Worm (Caenorhabditis elegans): ENCODE measurements around the gene ZK856.6.

The ZK856.6 gene

DNA sequence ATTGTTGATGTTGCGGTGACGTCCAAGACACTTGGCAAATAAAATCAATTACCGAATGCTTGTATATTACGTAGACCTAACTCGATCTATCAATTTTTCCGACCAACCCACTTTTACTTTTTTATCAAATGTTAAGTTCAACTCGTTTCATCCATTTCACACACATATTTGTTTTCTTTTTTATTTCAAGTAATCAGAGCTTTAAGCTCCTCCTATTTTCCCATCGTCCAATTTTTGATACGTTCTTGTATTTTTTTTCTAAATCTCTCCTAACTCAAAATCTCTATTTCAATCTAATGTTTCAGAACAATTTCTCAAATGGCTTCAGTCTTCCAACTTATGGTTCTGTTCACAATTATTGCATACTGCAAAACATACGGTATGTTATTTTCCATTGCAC, at the start of gene ZK856.6:
Gene ZK856.6, plus strand, starts transcription at position 301 of the 400 bp plus-strand sequence.
- TF ChIP-seq aly-1 (tag; optimal IDR thresholded peaks at IDR 0.05) (no peak), hmbx-1 (tag; optimal IDR thresholded peaks at IDR 0.05) (no peak), hmg-4 (GFP tag; optimal IDR thresholded peaks at IDR 0.05) (no peak), sea-1 (GFP tag; conservative IDR thresholded peaks at IDR 0.05) (no peak), scrt-1 (GFP tag; IDR thresholded peaks at IDR 0.05) (no peak), ets-7 (tag; optimal IDR thresholded peaks at IDR 0.05) (no peak), ama-1 (optimal IDR thresholded peaks at IDR 0.05) (no peak), pes-1 (GFP tag; IDR thresholded peaks at IDR 0.05) (no peak), tbx-37 (GFP tag; conservative IDR thresholded peaks at IDR 0.05) (no peak)

DNA sequence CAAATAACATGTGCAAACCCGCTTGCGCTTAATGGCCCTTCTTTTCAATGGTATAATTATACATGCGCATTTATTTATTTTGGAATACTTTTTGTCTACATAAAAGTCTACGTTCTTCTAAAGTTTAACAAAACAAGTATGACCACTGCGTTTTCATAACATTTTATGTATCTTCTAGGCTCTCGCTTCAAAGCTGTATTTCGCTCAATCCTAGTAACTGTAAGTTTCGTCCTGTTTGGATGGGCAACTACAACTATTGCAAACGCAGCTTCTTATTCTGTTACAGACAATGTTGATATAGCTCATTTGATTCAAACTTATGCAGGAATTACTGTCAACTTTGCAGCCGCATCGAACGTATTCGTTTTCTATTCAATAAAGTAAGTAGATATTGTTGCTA, 48.8 kb upstream of the ZK856.6 start, which contains the start of gene srsx-27:
Gene srsx-27, plus strand, starts transcription at position 301 of the 400 bp plus-strand sequence.
- no peak for TF ChIP-seq ceh-36 (tag; optimal IDR thresholded peaks at IDR 0.05)
- no peak for TF ChIP-seq F13C5.2 (tag; optimal IDR thresholded peaks at IDR 0.05)
- no peak for TF ChIP-seq scrt-1 (GFP tag; IDR thresholded peaks at IDR 0.05)
- TF ChIP-seq hmg-4 (GFP tag; optimal IDR thresholded peaks at IDR 0.05) = no peak
- no peak for TF ChIP-seq ama-1 (optimal IDR thresholded peaks at IDR 0.05)
- TF ChIP-seq ets-7 (tag; optimal IDR thresholded peaks at IDR 0.05) = no peak
- no peak for TF ChIP-seq hmbx-1 (tag; optimal IDR thresholded peaks at IDR 0.05)
- no peak for TF ChIP-seq aly-1 (tag; optimal IDR thresholded peaks at IDR 0.05)
- TF ChIP-seq B0310.2 (tag; optimal IDR thresholded peaks at IDR 0.05) = no peak
- TF ChIP-seq tbx-11 (GFP tag; IDR thresholded peaks at IDR 0.05) = no peak
- no peak for TF ChIP-seq tbx-37 (GFP tag; conservative IDR thresholded peaks at IDR 0.05)
- TF ChIP-seq flt-1 (GFP tag; IDR thresholded peaks at IDR 0.05) = no peak
- TF ChIP-seq tra-4 (tag; optimal IDR thresholded peaks at IDR 0.05) = no peak
- no peak for TF ChIP-seq hnd-1 (tag; optimal IDR thresholded peaks at IDR 0.05)
- no peak for TF ChIP-seq sea-1 (GFP tag; conservative IDR thresholded peaks at IDR 0.05)
- no peak for TF ChIP-seq pes-1 (GFP tag; IDR thresholded peaks at IDR 0.05)
- no peak for TF ChIP-seq ceh-13 (GFP tag; optimal IDR thresholded peaks at IDR 0.05)

DNA sequence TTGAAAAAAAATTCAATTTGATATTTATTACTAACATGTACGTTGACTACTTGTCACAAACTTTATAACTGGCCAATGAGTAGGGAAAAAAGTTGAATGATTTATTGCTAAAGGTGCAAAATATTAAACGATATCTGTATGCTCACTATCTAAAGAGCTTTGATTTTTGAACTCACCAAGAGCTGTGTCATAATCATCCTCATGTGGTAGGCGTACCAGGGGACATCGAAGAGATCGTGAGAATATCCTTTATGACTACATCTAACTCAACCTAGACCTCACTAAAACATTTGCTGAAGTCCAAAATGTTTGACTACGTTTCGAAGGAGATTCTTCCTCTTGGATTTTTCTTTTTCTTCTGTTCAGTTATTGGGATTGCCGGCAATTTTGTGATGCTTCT, 46.2 kb upstream of the ZK856.6 start, which contains the start of gene srsx-28:
Gene srsx-28, plus strand, starts transcription at position 301 of the 400 bp plus-strand sequence.
- no peak for TF ChIP-seq ets-7 (tag; optimal IDR thresholded peaks at IDR 0.05)
- TF ChIP-seq tra-4 (tag; optimal IDR thresholded peaks at IDR 0.05) = no peak
- TF ChIP-seq tbx-11 (GFP tag; IDR thresholded peaks at IDR 0.05) = no peak
- TF ChIP-seq scrt-1 (GFP tag; IDR thresholded peaks at IDR 0.05) = no peak
- no peak for TF ChIP-seq hmbx-1 (tag; optimal IDR thresholded peaks at IDR 0.05)
- TF ChIP-seq aly-1 (tag; optimal IDR thresholded peaks at IDR 0.05) = no peak
- no peak for TF ChIP-seq pes-1 (GFP tag; IDR thresholded peaks at IDR 0.05)
- no peak for TF ChIP-seq ama-1 (optimal IDR thresholded peaks at IDR 0.05)
- no peak for TF ChIP-seq flt-1 (GFP tag; IDR thresholded peaks at IDR 0.05)
- TF ChIP-seq hmg-4 (GFP tag; optimal IDR thresholded peaks at IDR 0.05) = no peak
- no peak for TF ChIP-seq F13C5.2 (tag; optimal IDR thresholded peaks at IDR 0.05)
- TF ChIP-seq ceh-13 (GFP tag; optimal IDR thresholded peaks at IDR 0.05) = no peak
- no peak for TF ChIP-seq tbx-37 (GFP tag; conservative IDR thresholded peaks at IDR 0.05)
- TF ChIP-seq hnd-1 (tag; optimal IDR thresholded peaks at IDR 0.05) = no peak
- no peak for TF ChIP-seq B0310.2 (tag; optimal IDR thresholded peaks at IDR 0.05)
- TF ChIP-seq sea-1 (GFP tag; conservative IDR thresholded peaks at IDR 0.05) = no peak

DNA sequence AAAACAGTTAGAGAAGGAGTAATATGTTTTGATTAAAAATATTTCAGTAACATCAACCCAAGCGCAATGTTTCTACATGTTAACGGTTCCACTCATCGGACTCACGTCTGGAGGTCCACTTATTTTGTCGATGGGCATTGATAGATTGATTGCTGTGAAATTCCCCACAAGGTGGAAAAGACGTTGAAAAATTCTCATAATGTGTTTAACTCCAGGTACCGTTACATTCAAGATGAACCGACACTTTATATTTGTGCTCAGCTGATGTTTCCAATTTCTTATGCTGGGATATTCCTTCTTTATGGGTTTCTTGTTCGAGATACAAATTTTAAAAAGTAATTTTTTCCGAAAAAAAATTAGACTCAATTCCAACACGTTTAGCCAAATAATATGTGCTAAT, 45.4 kb upstream of the ZK856.6 start:
- TF ChIP-seq ceh-36 (tag; optimal IDR thresholded peaks at IDR 0.05) (no peak), flt-1 (GFP tag; IDR thresholded peaks at IDR 0.05) (no peak), hnd-1 (tag; optimal IDR thresholded peaks at IDR 0.05) (no peak), scrt-1 (GFP tag; IDR thresholded peaks at IDR 0.05) (no peak), aly-1 (tag; optimal IDR thresholded peaks at IDR 0.05) (no peak), hmbx-1 (tag; optimal IDR thresholded peaks at IDR 0.05) (no peak), tbx-37 (GFP tag; conservative IDR thresholded peaks at IDR 0.05) (no peak), pes-1 (GFP tag; IDR thresholded peaks at IDR 0.05) (no peak), tbx-11 (GFP tag; IDR thresholded peaks at IDR 0.05) (no peak), ceh-13 (GFP tag; optimal IDR thresholded peaks at IDR 0.05) (no peak), ama-1 (optimal IDR thresholded peaks at IDR 0.05) (no peak), hmg-4 (GFP tag; optimal IDR thresholded peaks at IDR 0.05) (no peak), ets-7 (tag; optimal IDR thresholded peaks at IDR 0.05) (no peak), B0310.2 (tag; optimal IDR thresholded peaks at IDR 0.05) (no peak), sea-1 (GFP tag; conservative IDR thresholded peaks at IDR 0.05) (no peak), tra-4 (tag; optimal IDR thresholded peaks at IDR 0.05) (no peak), F13C5.2 (tag; optimal IDR thresholded peaks at IDR 0.05) (no peak)

DNA sequence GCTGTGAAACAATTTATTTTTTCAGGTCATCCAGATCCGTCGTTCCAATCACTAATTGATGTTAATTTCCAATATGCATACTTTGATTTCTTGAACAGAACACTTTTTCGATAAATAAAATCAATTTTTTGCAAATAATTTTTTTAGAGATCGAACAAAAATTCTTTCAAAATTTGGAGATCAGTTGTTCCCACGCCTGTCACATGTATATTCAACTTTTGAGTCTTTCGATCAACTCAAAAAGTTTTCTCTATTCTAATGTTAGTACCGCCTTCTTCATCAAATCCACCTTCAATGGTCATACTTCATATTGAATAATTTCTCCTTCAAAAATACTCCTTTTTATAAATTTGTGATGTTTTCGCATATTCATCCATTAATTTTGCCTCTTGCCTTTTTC, 43.8 kb upstream of the ZK856.6 start, which contains the start of gene srsx-29:
Gene srsx-29, plus strand, starts transcription at position 301 of the 400 bp plus-strand sequence.
- TF ChIP-seq hmg-4 (GFP tag; optimal IDR thresholded peaks at IDR 0.05) (no peak), tra-4 (tag; optimal IDR thresholded peaks at IDR 0.05) (no peak), sea-1 (GFP tag; conservative IDR thresholded peaks at IDR 0.05) (no peak), tbx-37 (GFP tag; conservative IDR thresholded peaks at IDR 0.05) (no peak), scrt-1 (GFP tag; IDR thresholded peaks at IDR 0.05) (no peak), ceh-13 (GFP tag; optimal IDR thresholded peaks at IDR 0.05) (no peak), aly-1 (tag; optimal IDR thresholded peaks at IDR 0.05) (no peak), ama-1 (optimal IDR thresholded peaks at IDR 0.05) (no peak), pes-1 (GFP tag; IDR thresholded peaks at IDR 0.05) (no peak), ceh-36 (tag; optimal IDR thresholded peaks at IDR 0.05) (no peak), hnd-1 (tag; optimal IDR thresholded peaks at IDR 0.05) (no peak), tbx-11 (GFP tag; IDR thresholded peaks at IDR 0.05) (no peak), B0310.2 (tag; optimal IDR thresholded peaks at IDR 0.05) (no peak), F13C5.2 (tag; optimal IDR thresholded peaks at IDR 0.05) (no peak)

DNA sequence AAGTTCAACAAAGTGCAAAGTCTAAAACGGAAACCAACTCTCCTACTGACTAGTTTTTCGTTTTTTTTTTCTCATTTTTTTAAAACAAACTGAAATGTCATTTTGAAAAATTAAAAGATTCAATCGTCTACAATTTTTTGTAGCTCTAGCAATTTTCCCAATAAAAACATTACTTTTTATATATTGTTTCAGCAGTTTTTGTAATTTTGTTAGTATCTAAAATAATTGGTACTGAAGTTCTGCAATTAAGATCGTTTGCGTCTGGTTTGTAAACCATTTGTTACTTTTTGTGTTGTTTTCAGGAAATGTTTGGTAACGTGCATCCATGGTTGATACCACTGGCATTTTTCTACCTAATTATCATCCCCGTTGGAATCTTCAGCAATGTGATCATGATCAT, 40.0 kb upstream of the ZK856.6 start, which contains the start of gene srsx-30:
Gene srsx-30, plus strand, starts transcription at position 301 of the 400 bp plus-strand sequence.
- TF ChIP-seq F13C5.2 (tag; optimal IDR thresholded peaks at IDR 0.05) (no peak), hmg-4 (GFP tag; optimal IDR thresholded peaks at IDR 0.05) (no peak), pes-1 (GFP tag; IDR thresholded peaks at IDR 0.05) (no peak), tbx-11 (GFP tag; IDR thresholded peaks at IDR 0.05) (no peak), hmbx-1 (tag; optimal IDR thresholded peaks at IDR 0.05) (no peak), ama-1 (optimal IDR thresholded peaks at IDR 0.05) (no peak), ets-7 (tag; optimal IDR thresholded peaks at IDR 0.05) (no peak), aly-1 (tag; optimal IDR thresholded peaks at IDR 0.05) (no peak)

DNA sequence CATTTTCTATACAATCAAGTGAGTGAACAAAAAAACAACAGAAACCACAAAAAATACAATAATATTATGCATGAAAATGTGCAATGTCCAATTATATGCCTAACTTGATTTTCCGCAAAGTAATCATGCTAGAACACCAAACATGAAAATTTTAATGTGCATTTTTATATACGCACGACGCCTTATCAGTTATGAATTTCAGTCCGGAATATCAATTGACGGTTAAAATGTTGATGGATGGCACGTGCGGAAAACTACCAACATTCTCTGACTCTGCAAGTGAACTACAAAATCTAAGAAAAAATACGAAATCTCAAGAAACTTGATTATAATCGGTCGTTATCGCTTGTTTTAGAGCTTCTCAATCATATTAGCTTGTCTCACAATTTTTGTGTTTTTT, 38.5 kb upstream of the ZK856.6 start:
- TF ChIP-seq sea-1 (GFP tag; conservative IDR thresholded peaks at IDR 0.05) (no peak), pes-1 (GFP tag; IDR thresholded peaks at IDR 0.05) (no peak), hmg-4 (GFP tag; optimal IDR thresholded peaks at IDR 0.05) (no peak), hnd-1 (tag; optimal IDR thresholded peaks at IDR 0.05) (no peak), scrt-1 (GFP tag; IDR thresholded peaks at IDR 0.05) (no peak), ceh-13 (GFP tag; optimal IDR thresholded peaks at IDR 0.05) (no peak), ceh-36 (tag; optimal IDR thresholded peaks at IDR 0.05) (no peak), hmbx-1 (tag; optimal IDR thresholded peaks at IDR 0.05) (no peak), flt-1 (GFP tag; IDR thresholded peaks at IDR 0.05) (no peak)

Measured in whole organism, early embryonic.